Worm (Caenorhabditis elegans) whole organism, midembryonic: Measurements from ENCODE around the gene srz-31.

Experiments used
- T22C8.4 ChIP-seq: fragments of 200-800 bp; sonication (Bioruptor generic); IDR thresholded peaks from 2 replicates; pipeline ENCODE4 v1.3.6; 2022; ENCODE audit warnings: missing genetic modification characterization, missing compliant biosample characterization
- cog-1 ChIP-seq: sonication (generic microtip); optimal IDR thresholded peaks from 2 replicates; lab custom pipeline; 2016; ENCODE audit warnings: missing genetic modification characterization, missing compliant biosample characterization
- flt-1 ChIP-seq: fragments of 200-800 bp; sonication (Bioruptor generic); IDR thresholded peaks from 2 replicates; pipeline ENCODE4 v1.3.6; 2022; ENCODE audit warnings: missing genetic modification characterization, missing compliant biosample characterization
- klf-2 ChIP-seq: fragments of 200-800 bp; sonication (Bioruptor generic); conservative IDR thresholded peaks from 2 replicates; pipeline ENCODE4 v1.3.6; 2022; ENCODE audit warnings: missing genetic modification reagents, missing genetic modification characterization, missing compliant biosample characterization
- med-1 ChIP-seq: sonication (generic microtip); optimal IDR thresholded peaks from 2 replicates; lab custom pipeline; 2017; ENCODE audit warnings: missing genetic modification characterization, mild to moderate bottlenecking, missing compliant biosample characterization, antibody characterized with exemption, missing genetic modification reagents; ENCODE audit not compliant: insufficient read depth
- ref-1 ChIP-seq: fragments of 200-800 bp; sonication (Bioruptor generic); conservative IDR thresholded peaks from 2 replicates; pipeline ENCODE4 v1.3.6; 2022; ENCODE audit warnings: missing genetic modification reagents, missing genetic modification characterization, missing compliant biosample characterization
- tab-1 ChIP-seq: fragments of 200-800 bp; sonication (Bioruptor generic); IDR thresholded peaks from 2 replicates; pipeline ENCODE4 v1.3.6; 2022; ENCODE audit warnings: missing genetic modification characterization, missing compliant biosample characterization
- ztf-23 ChIP-seq: fragments of 200-800 bp; sonication (Bioruptor generic); IDR thresholded peaks from 2 replicates; pipeline ENCODE4 v1.3.6; 2022; ENCODE audit warnings: missing genetic modification reagents, missing genetic modification characterization, missing compliant biosample characterization
- ztf-29 ChIP-seq: fragments of 200-800 bp; sonication (Bioruptor generic); IDR thresholded peaks from 2 replicates; pipeline ENCODE4 v1.3.6; 2022; ENCODE audit warnings: missing genetic modification reagents, missing genetic modification characterization, missing compliant biosample characterization

Gene srz-31

DNA sequence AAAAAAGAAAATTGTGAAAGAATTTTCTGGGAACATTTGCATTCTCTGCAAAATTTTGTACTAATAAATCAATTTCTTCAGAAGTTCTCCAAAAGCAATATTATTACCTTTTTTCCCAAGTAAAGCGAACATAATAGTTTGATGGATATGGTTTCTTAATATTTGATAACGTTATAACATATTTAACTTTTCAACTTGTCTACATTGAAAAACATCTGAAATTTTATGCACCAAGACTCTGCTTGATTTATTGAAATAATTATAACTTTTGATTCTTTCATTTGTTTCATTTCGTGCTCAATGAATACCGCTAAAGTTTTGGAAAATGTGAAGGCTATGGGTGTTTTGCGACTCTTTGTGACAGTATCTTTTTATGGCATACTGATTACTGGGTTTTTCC is at the start of gene srz-31:
TSS of gene srz-31 (plus strand) at position 301 of the 400 bp plus-strand sequence.
- TF ChIP-seq klf-2, result no peak
- no peak for TF ChIP-seq ztf-29 (GFP tag; lab: Robert Waterston, UW)
- TF ChIP-seq tab-1 (GFP tag; lab: Robert Waterston, UW), result no peak
- TF ChIP-seq flt-1 (GFP tag; lab: Robert Waterston, UW), result no peak
- no peak for TF ChIP-seq T22C8.4 (GFP tag; lab: Robert Waterston, UW)
- TF ChIP-seq ztf-23 (GFP tag; lab: Robert Waterston, UW), result no peak
- no peak for TF ChIP-seq med-1
- TF ChIP-seq cog-1, result no peak
- TF ChIP-seq ref-1 (GFP tag; lab: Robert Waterston, UW), result no peak

DNA sequence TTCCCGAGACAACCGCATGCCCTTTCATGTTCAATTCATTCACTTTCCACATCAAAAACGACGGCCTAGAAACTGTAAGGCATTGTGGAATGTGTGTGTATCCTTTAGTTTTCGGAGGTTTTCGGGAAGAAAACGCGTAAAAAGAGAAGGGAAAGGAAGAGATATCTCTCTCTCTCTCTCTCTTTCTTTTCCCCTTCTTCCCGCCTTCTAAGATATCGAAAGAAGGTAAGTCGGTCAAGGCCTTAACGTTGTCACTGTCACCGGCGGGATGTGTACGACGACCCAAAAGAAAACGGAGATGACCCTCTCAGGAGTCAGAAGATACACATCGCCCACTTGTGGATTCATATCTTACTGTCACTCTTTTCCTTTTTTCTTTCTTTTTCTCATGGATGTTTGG is 47.4 kb upstream of the srz-31 start:
- no peak for TF ChIP-seq tab-1 (GFP tag; lab: Robert Waterston, UW)
- no peak for TF ChIP-seq ztf-29 (GFP tag; lab: Robert Waterston, UW)
- TF ChIP-seq med-1, result no peak
- TF ChIP-seq flt-1 (GFP tag; lab: Robert Waterston, UW), result no peak
- TF ChIP-seq T22C8.4 (GFP tag; lab: Robert Waterston, UW), result no peak
- no peak for TF ChIP-seq cog-1
- TF ChIP-seq klf-2, result no peak
- no peak for TF ChIP-seq ztf-23 (GFP tag; lab: Robert Waterston, UW)
- no peak for TF ChIP-seq ref-1 (GFP tag; lab: Robert Waterston, UW)

ce11 chrIV:14091242-14091641 is 45.9 kb upstream of the srz-31 start, which contains the start of gene noah-2:
Gene noah-2, plus strand, starts transcription at chrIV:14091254.
- no peak for TF ChIP-seq T22C8.4 (GFP tag; lab: Robert Waterston, UW)
- TF ChIP-seq tab-1 (GFP tag; lab: Robert Waterston, UW), result no peak
- TF ChIP-seq cog-1, result no peak
- no peak for TF ChIP-seq klf-2
- TF ChIP-seq med-1, result no peak
- TF ChIP-seq ztf-23 (GFP tag; lab: Robert Waterston, UW), result no peak
- TF ChIP-seq flt-1 (GFP tag; lab: Robert Waterston, UW), result no peak
- no peak for TF ChIP-seq ztf-29 (GFP tag; lab: Robert Waterston, UW)
- TF ChIP-seq ref-1 (GFP tag; lab: Robert Waterston, UW), result no peak

- no peak for TF ChIP-seq ztf-23 (GFP tag; lab: Robert Waterston, UW)
- TF ChIP-seq tab-1 (GFP tag; lab: Robert Waterston, UW), result no peak
- no peak for TF ChIP-seq ztf-29 (GFP tag; lab: Robert Waterston, UW)
- TF ChIP-seq klf-2, result no peak
- no peak for TF ChIP-seq T22C8.4 (GFP tag; lab: Robert Waterston, UW)
- no peak for TF ChIP-seq ref-1 (GFP tag; lab: Robert Waterston, UW)
- no peak for TF ChIP-seq cog-1
- TF ChIP-seq flt-1 (GFP tag; lab: Robert Waterston, UW), result no peak
- TF ChIP-seq med-1, result no peak
Observed at ce11 chrIV:14098540-14099098, 38.5 kb upstream of the srz-31 start.

DNA sequence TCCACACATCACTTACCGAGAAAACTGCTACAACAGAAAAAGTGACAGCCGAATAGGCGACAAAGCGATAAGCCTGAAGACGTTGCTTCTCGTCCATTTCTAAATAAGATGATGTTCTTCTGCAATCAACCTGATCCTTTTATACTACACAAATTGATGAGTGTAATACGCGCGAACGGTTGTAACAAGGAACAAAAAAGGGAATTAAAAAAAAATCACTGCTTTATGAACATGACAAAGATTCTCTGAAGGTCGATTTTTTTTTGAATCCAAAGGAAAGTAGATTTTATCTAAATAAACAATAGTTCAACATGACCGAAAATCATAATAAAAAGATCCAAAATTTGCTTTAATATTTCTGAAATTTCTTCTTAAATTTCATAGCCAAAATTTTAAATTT is 37.9 kb upstream of the srz-31 start, which contains the start of gene col-133:
TSS of gene col-133 (minus strand) at position 101 of the 400 bp plus-strand sequence.
- no peak for TF ChIP-seq klf-2
- TF ChIP-seq T22C8.4 (GFP tag; lab: Robert Waterston, UW), result no peak
- no peak for TF ChIP-seq flt-1 (GFP tag; lab: Robert Waterston, UW)
- TF ChIP-seq ztf-23 (GFP tag; lab: Robert Waterston, UW), result no peak
- no peak for TF ChIP-seq cog-1
- no peak for TF ChIP-seq tab-1 (GFP tag; lab: Robert Waterston, UW)
- TF ChIP-seq ref-1 (GFP tag; lab: Robert Waterston, UW), result no peak

- TF ChIP-seq tab-1 (GFP tag; lab: Robert Waterston, UW) (no peak), klf-2 (no peak), ztf-23 (GFP tag; lab: Robert Waterston, UW) (no peak), cog-1 (no peak), flt-1 (GFP tag; lab: Robert Waterston, UW) (no peak), ref-1 (GFP tag; lab: Robert Waterston, UW) (no peak)
Observed at ce11 chrIV:14103054-14103453, 34.1 kb upstream of the srz-31 start, which contains the start of gene F52B11.5. Gene F52B11.5, minus strand, starts transcription at chrIV:14103231.

ce11 chrIV:14104745-14105144 is 32.4 kb upstream of the srz-31 start:
- TF ChIP-seq tab-1 (GFP tag; lab: Robert Waterston, UW), result no peak
- no peak for TF ChIP-seq med-1
- TF ChIP-seq ztf-23 (GFP tag; lab: Robert Waterston, UW), result no peak
- no peak for TF ChIP-seq ztf-29 (GFP tag; lab: Robert Waterston, UW)
- no peak for TF ChIP-seq cog-1

DNA sequence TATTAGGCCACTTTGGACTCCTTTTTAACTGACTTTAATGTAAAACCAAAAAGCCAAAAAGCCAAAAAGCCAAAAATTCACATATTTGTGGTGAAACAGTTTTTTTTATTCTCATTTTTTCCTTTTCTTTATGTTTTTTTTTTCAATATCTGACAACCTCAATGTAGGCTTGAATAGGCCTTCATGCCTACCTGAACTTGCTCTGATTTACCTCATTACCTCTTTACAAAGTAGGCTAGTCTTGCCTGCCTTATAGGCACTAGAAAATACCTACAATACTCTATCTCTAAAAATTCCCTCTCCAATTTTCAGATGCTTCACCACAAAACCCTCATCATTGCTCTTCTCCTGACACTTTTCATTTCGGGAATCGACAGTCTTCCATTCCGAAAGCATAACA is 30.9 kb upstream of the srz-31 start, which contains the start of gene ins-34:
TSS of gene ins-34 (plus strand) at position 301 of the 400 bp plus-strand sequence.
- TF ChIP-seq T22C8.4 (GFP tag; lab: Robert Waterston, UW), result no peak
- TF ChIP-seq cog-1, result no peak
- no peak for TF ChIP-seq ref-1 (GFP tag; lab: Robert Waterston, UW)
- no peak for TF ChIP-seq med-1
- TF ChIP-seq klf-2, result no peak
- no peak for TF ChIP-seq tab-1 (GFP tag; lab: Robert Waterston, UW)
- TF ChIP-seq flt-1 (GFP tag; lab: Robert Waterston, UW), result no peak
- no peak for TF ChIP-seq ztf-29 (GFP tag; lab: Robert Waterston, UW)
- TF ChIP-seq ztf-23 (GFP tag; lab: Robert Waterston, UW), result no peak

DNA sequence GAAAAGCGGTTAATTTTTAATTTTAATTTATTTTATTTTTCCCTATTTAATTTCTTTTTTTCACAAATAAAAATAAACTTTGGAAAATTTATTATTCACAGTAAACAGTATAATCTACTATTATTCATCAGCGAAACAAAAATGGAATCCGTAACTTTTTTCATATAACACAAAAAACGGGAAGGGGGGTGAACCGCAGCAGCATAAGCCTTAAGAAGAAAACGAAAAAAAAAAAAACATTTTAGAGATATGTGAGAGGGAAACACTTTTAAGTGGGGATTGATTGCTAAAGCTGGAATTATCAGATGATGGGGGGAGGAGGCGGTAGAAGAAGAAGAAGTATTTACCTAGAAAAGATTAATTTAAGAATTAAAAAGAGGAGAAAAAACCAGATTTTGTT is 29.5 kb upstream of the srz-31 start:
- TF ChIP-seq klf-2 (no peak), flt-1 (GFP tag; lab: Robert Waterston, UW) (no peak), med-1 (no peak), cog-1 (no peak), T22C8.4 (GFP tag; lab: Robert Waterston, UW) (no peak), tab-1 (GFP tag; lab: Robert Waterston, UW) (no peak), ref-1 (GFP tag; lab: Robert Waterston, UW) (no peak), ztf-29 (GFP tag; lab: Robert Waterston, UW) (no peak), ztf-23 (GFP tag; lab: Robert Waterston, UW) (no peak)

ce11 chrIV:14113621-14114020 is 23.5 kb upstream of the srz-31 start:
- TF ChIP-seq tab-1 (GFP tag; lab: Robert Waterston, UW) (no peak), ztf-29 (GFP tag; lab: Robert Waterston, UW) (no peak), flt-1 (GFP tag; lab: Robert Waterston, UW) (no peak), cog-1 (no peak), ref-1 (GFP tag; lab: Robert Waterston, UW) (no peak), T22C8.4 (GFP tag; lab: Robert Waterston, UW) (no peak), med-1 (no peak)
